Fruit fly (Drosophila melanogaster) whole organism, adult: ENCODE data around the gene GC.

Experiments used
- CG11617 ChIP-seq: fragments of 200-800 bp; sonication (Bioruptor generic); optimal IDR thresholded peaks from 2 replicates; lab custom pipeline; 2017; ENCODE audit warnings: mild to moderate bottlenecking, missing biosample characterization, missing genetic modification reagents, missing genetic modification characterization
- CG12768 ChIP-seq: fragments of 200-800 bp; sonication (Bioruptor generic); optimal IDR thresholded peaks from 2 replicates; lab custom pipeline; 2017; ENCODE audit warnings: missing biosample characterization, missing genetic modification characterization, mild to moderate bottlenecking, moderate library complexity, missing genetic modification reagents
- CG14711 ChIP-seq: fragments of 200-800 bp; sonication (Bioruptor generic); optimal IDR thresholded peaks from 2 replicates; lab custom pipeline; 2018; ENCODE audit warnings: missing biosample characterization, mild to moderate bottlenecking, missing genetic modification characterization, moderate library complexity
- CG1620 ChIP-seq: fragments of 200-800 bp; sonication (Bioruptor generic); optimal IDR thresholded peaks from 2 replicates; lab custom pipeline; 2016; ENCODE audit warnings: missing biosample characterization, missing genetic modification characterization
- CG33017 ChIP-seq: fragments of 200-800 bp; sonication (Bioruptor generic); optimal IDR thresholded peaks from 2 replicates; lab custom pipeline; 2018; ENCODE audit warnings: missing biosample characterization, mild to moderate bottlenecking, missing genetic modification characterization, moderate library complexity
- CG5204 ChIP-seq: fragments of 200-800 bp; sonication (Bioruptor generic); optimal IDR thresholded peaks from 2 replicates; lab custom pipeline; 2016; ENCODE audit warnings: missing biosample characterization, missing genetic modification characterization
- CG7045 ChIP-seq: fragments of 200-800 bp; sonication (Bioruptor generic); optimal IDR thresholded peaks from 2 replicates; lab custom pipeline; 2017; ENCODE audit warnings: missing biosample characterization, mild to moderate bottlenecking, missing genetic modification characterization
- CG7101 ChIP-seq: fragments of 200-800 bp; sonication (Bioruptor generic); optimal IDR thresholded peaks from 2 replicates; lab custom pipeline; 2018; ENCODE audit warnings: missing biosample characterization, mild to moderate bottlenecking, missing genetic modification characterization, moderate library complexity
- Clk ChIP-seq: fragments of 200-800 bp; sonication (Bioruptor generic); optimal IDR thresholded peaks from 2 replicates; lab custom pipeline; 2017; ENCODE audit warnings: missing biosample characterization, missing genetic modification characterization
- Crg-1 ChIP-seq: fragments of 200-800 bp; sonication (Bioruptor generic); optimal IDR thresholded peaks from 2 replicates; lab custom pipeline; 2016; ENCODE audit warnings: missing biosample characterization, missing genetic modification characterization
- Hr96 ChIP-seq: fragments of 200-800 bp; sonication (Bioruptor generic); optimal IDR thresholded peaks from 2 replicates; lab custom pipeline; 2016; ENCODE audit warnings: missing biosample characterization, missing genetic modification characterization
- Mnt ChIP-seq: fragments of 200-800 bp; sonication (Bioruptor generic); optimal IDR thresholded peaks from 2 replicates; lab custom pipeline; 2016; ENCODE audit warnings: missing biosample characterization, mild to moderate bottlenecking, missing genetic modification characterization
- bab1 ChIP-seq: fragments of 200-800 bp; sonication (Bioruptor generic); optimal IDR thresholded peaks from 3 replicates; lab custom pipeline; 2019; ENCODE audit warnings: missing biosample characterization, mild to moderate bottlenecking, missing genetic modification characterization, moderate library complexity
- cic ChIP-seq: fragments of 200-800 bp; sonication (Bioruptor generic); optimal IDR thresholded peaks from 2 replicates; lab custom pipeline; 2017; ENCODE audit warnings: missing biosample characterization, mild to moderate bottlenecking, missing genetic modification characterization, moderate library complexity
- cnc ChIP-seq, 2 experiments: fragments of >200 bp; optimal IDR thresholded peaks; 2 replicates each; lab custom pipeline; 2017
- kay ChIP-seq: fragments of 200-800 bp; sonication (Bioruptor generic); peaks from one replicate; lab custom pipeline; 2016; ENCODE audit warnings: missing biosample characterization, missing genetic modification characterization, borderline replicate concordance
- ovo ChIP-seq: fragments of 200-800 bp; sonication (Bioruptor generic); optimal IDR thresholded peaks from 2 replicates; lab custom pipeline; 2016; ENCODE audit warnings: missing biosample characterization, missing genetic modification characterization
- pad ChIP-seq: fragments of 200-800 bp; sonication (Bioruptor generic); optimal IDR thresholded peaks from 3 replicates; lab custom pipeline; 2017; ENCODE audit warnings: missing biosample characterization, missing genetic modification characterization, mild to moderate bottlenecking, moderate library complexity, missing genetic modification reagents
- tj ChIP-seq: fragments of 200-800 bp; sonication (Bioruptor generic); optimal IDR thresholded peaks from 3 replicates; lab custom pipeline; 2017; ENCODE audit warnings: missing biosample characterization, mild to moderate bottlenecking, missing genetic modification characterization, moderate library complexity
- toe ChIP-seq: fragments of 200-800 bp; sonication (Bioruptor generic); optimal IDR thresholded peaks from 2 replicates; lab custom pipeline; 2016; ENCODE audit warnings: missing biosample characterization, missing genetic modification characterization

The GC gene

dm6 chr3L:1580194-1580593, 48.9 kb downstream of the GC start:
- peak; percentile 25 for TF ChIP-seq kay
- no peak for TF ChIP-seq CG33017 (tag; lab: Kevin White, UChicago)

dm6 chr3L:1579169-1579853, 49.8 kb downstream of the GC start:
- TF ChIP-seq toe (GFP tag; lab: Kevin White, UChicago) (no peak), tj (GFP tag; lab: Kevin White, UChicago) (peak; percentile 87), CG14711 (tag; lab: Kevin White, UChicago) (peak; percentile 46), Crg-1 (GFP tag; lab: Kevin White, UChicago) (no peak), kay (peak; percentile 72), CG11617 (GFP tag; lab: Kevin White, UChicago) (no peak), cic (no peak), Clk (GFP tag; lab: Kevin White, UChicago) (no peak), ovo (GFP tag; lab: Kevin White, UChicago) (no peak), bab1 (GFP tag; lab: Kevin White, UChicago) (no peak), CG7101 (tag; lab: Kevin White, UChicago) (peak; percentile 39), CG5204 (GFP tag; lab: Kevin White, UChicago) (no peak), CG1620 (GFP tag; lab: Kevin White, UChicago) (no peak), CG12768 (peak; percentile 24), CG7045 (no peak), cnc (optimal IDR thresholded peaks at IDR 0.05; lab: Kevin White, UChicago) (no peak), Hr96 (GFP tag; lab: Kevin White, UChicago) (no peak), Mnt (GFP tag; lab: Kevin White, UChicago) (no peak), pad (no peak)

dm6 chr3L:1578391-1578948, 50.6 kb downstream of the GC start:
- no peak for TF ChIP-seq Mnt (GFP tag; lab: Kevin White, UChicago)
- TF ChIP-seq CG7045 = no peak
- peak; percentile 82 for TF ChIP-seq pad

- TF ChIP-seq CG14711 (tag; lab: Kevin White, UChicago) (no peak), pad (peak; percentile 27)
Observed at dm6 chr3L:1577338-1577737, 51.8 kb downstream of the GC start.

dm6 chr3L:1576489-1577106, 52.5 kb downstream of the GC start, which contains the start of gene CG13917:
Gene CG13917 (plus strand): TSS chr3L:1576699.
- TF ChIP-seq pad (peak; percentile 71), Crg-1 (GFP tag; lab: Kevin White, UChicago) (no peak), bab1 (GFP tag; lab: Kevin White, UChicago) (peak; percentile 65), tj (GFP tag; lab: Kevin White, UChicago) (peak; percentile 9), ovo (GFP tag; lab: Kevin White, UChicago) (no peak)

dm6 chr3L:1575731-1576376, 53.2 kb downstream of the GC start:
- TF ChIP-seq kay = no peak
- no peak for TF ChIP-seq Crg-1 (GFP tag; lab: Kevin White, UChicago)
- TF ChIP-seq Clk (GFP tag; lab: Kevin White, UChicago) = no peak
- no peak for TF ChIP-seq toe (GFP tag; lab: Kevin White, UChicago)
- no peak for TF ChIP-seq CG11617 (GFP tag; lab: Kevin White, UChicago)
- no peak for TF ChIP-seq Hr96 (GFP tag; lab: Kevin White, UChicago)
- TF ChIP-seq CG5204 (GFP tag; lab: Kevin White, UChicago) = no peak
- no peak for TF ChIP-seq cic
- TF ChIP-seq CG7045 = no peak
- no peak for TF ChIP-seq CG14711 (tag; lab: Kevin White, UChicago)
- TF ChIP-seq ovo (GFP tag; lab: Kevin White, UChicago) = no peak
- TF ChIP-seq CG33017 (tag; lab: Kevin White, UChicago) = no peak
- TF ChIP-seq cnc (optimal IDR thresholded peaks at IDR 0.05; lab: Kevin White, UChicago) = no peak
- no peak for TF ChIP-seq bab1 (GFP tag; lab: Kevin White, UChicago)
- no peak for TF ChIP-seq Mnt (GFP tag; lab: Kevin White, UChicago)
- no peak for TF ChIP-seq CG7101 (tag; lab: Kevin White, UChicago)
- no peak for TF ChIP-seq CG12768
- no peak for TF ChIP-seq CG1620 (GFP tag; lab: Kevin White, UChicago)
- no peak for TF ChIP-seq tj (GFP tag; lab: Kevin White, UChicago)
- no peak for TF ChIP-seq pad

dm6 chr3L:1573191-1573590, 55.9 kb downstream of the GC start:
- no peak for TF ChIP-seq kay
- TF ChIP-seq Clk (GFP tag; lab: Kevin White, UChicago) = no peak
- no peak for TF ChIP-seq CG11617 (GFP tag; lab: Kevin White, UChicago)
- TF ChIP-seq CG12768 = no peak
- TF ChIP-seq CG14711 (tag; lab: Kevin White, UChicago) = no peak
- no peak for TF ChIP-seq toe (GFP tag; lab: Kevin White, UChicago)
- no peak for TF ChIP-seq bab1 (GFP tag; lab: Kevin White, UChicago)
- TF ChIP-seq CG7045 = no peak
- no peak for TF ChIP-seq cnc (optimal IDR thresholded peaks at IDR 0.05; lab: Kevin White, UChicago)
- no peak for TF ChIP-seq CG33017 (tag; lab: Kevin White, UChicago)
- no peak for TF ChIP-seq pad
- no peak for TF ChIP-seq CG1620 (GFP tag; lab: Kevin White, UChicago)
- no peak for TF ChIP-seq CG5204 (GFP tag; lab: Kevin White, UChicago)
- TF ChIP-seq CG7101 (tag; lab: Kevin White, UChicago) = no peak
- TF ChIP-seq Hr96 (GFP tag; lab: Kevin White, UChicago) = no peak
- TF ChIP-seq Mnt (GFP tag; lab: Kevin White, UChicago) = no peak
- TF ChIP-seq ovo (GFP tag; lab: Kevin White, UChicago) = no peak
- no peak for TF ChIP-seq tj (GFP tag; lab: Kevin White, UChicago)
